Worm (Caenorhabditis elegans): ENCODE data around the gene C17F4.7.

DNA sequence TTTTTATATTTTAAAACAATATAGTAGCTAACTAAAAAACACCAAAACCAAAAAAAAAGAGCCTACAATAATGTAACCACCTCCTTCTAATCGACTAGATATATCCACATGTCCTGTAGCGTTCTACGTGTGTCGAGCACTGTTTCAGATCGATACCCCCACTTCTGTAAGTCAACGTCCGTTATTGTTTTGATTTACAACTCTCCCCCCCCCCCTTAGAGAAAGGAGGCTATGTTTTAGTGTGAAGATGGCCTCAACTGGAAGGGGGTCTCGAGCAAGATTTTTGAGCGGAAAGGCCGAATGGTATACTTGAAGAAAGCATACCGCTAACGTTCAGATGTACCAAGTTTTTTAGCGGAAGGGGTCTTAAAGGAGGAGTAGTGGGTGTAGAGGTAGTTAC, 31.9 kb upstream of the C17F4.7 start, which contains the start of gene F02E11.4:
- TF ChIP-seq him-1 (tag; optimal IDR thresholded peaks at IDR 0.05) (no peak), W03F9.2 (tag; optimal IDR thresholded peaks at IDR 0.05) (no peak)
